Fruit fly (Drosophila melanogaster): ENCODE data around the gene CG9215.
A peak's percentile ranks its signal among the peaks of the same experiment; 100 is the strongest.

CG9215 gene

dm6 chrX:15591721-15592491, 9.2 kb upstream of the CG9215 start (continued):
- TF ChIP-seq nau (GFP tag; optimal IDR thresholded peaks at IDR 0.05) (no peak), CHES-1-like (GFP tag; optimal IDR thresholded peaks at IDR 0.05) (peak; percentile 13), CG4617 (GFP tag; optimal IDR thresholded peaks at IDR 0.05; ENCODE audit: borderline replicate concordance) (no peak), CG16863 (GFP tag; optimal IDR thresholded peaks at IDR 0.05) (peak; percentile 21), tin (GFP tag; optimal IDR thresholded peaks at IDR 0.05) (no peak), CG5245 (GFP tag; optimal IDR thresholded peaks at IDR 0.05) (no peak), Lim3 (GFP tag; IDR thresholded peaks at IDR 0.05) (no peak), fd64A (GFP tag; optimal IDR thresholded peaks at IDR 0.05) (no peak), trh (GFP tag; optimal IDR thresholded peaks at IDR 0.05) (no peak), CG8765 (GFP tag; IDR thresholded peaks at IDR 0.05) (no peak), Poxn (GFP tag; IDR thresholded peaks at IDR 0.05) (no peak), rib (GFP tag; IDR thresholded peaks at IDR 0.05) (no peak; the same call in 1 of the 2 replicates), CG6683 (GFP tag; optimal IDR thresholded peaks at IDR 0.05) (no peak), CG17359 (tag; optimal IDR thresholded peaks at IDR 0.05) (peak; percentile 58), pnt (GFP tag; optimal IDR thresholded peaks at IDR 0.05) (peak; percentile 31), CG12299 (tag; optimal IDR thresholded peaks at IDR 0.05) (no peak), al (GFP tag; IDR thresholded peaks at IDR 0.05) (no peak), CG3995 (GFP tag; optimal IDR thresholded peaks at IDR 0.05) (no peak), bab2 (GFP tag; optimal IDR thresholded peaks at IDR 0.05) (peak; percentile 4), dm (GFP tag; optimal IDR thresholded peaks at IDR 0.05) (no peak), unpg (GFP tag; optimal IDR thresholded peaks at IDR 0.05) (peak; percentile 58), CG18599 (GFP tag; optimal IDR thresholded peaks at IDR 0.05) (peak; percentile 60), gce (GFP tag; IDR thresholded peaks at IDR 0.05) (no peak), da (GFP tag; optimal IDR thresholded peaks at IDR 0.05) (no peak), Blimp-1 (GFP tag; optimal IDR thresholded peaks at IDR 0.05) (peak; percentile 38), aop (GFP tag; IDR thresholded peaks at IDR 0.05) (no peak), Doc2 (GFP tag; IDR thresholded peaks at IDR 0.05) (no peak), Eip74EF (GFP tag; optimal IDR thresholded peaks at IDR 0.05) (peak in 1 of 2 experiments; percentile 29), CG14860 (GFP tag; IDR thresholded peaks at IDR 0.05; ENCODE audit: partially characterized antibody) (no peak), CG6272 (GFP tag; IDR thresholded peaks at IDR 0.05) (peak; percentile 34; the same call in 1 of the 2 replicates), ERR (GFP tag; optimal IDR thresholded peaks at IDR 0.05) (no peak), CG11560 (tag; IDR thresholded peaks at IDR 0.05) (no peak), CG13296 (GFP tag; optimal IDR thresholded peaks at IDR 0.05) (peak; percentile 11), pan (optimal IDR thresholded peaks at IDR 0.05) (no peak), pan (GFP tag; optimal IDR thresholded peaks at IDR 0.05 in 1 of 2, IDR thresholded peaks at IDR 0.05 in 1 of 2) (no peak), TFAM (GFP tag; optimal IDR thresholded peaks at IDR 0.05) (no peak), ac (GFP tag; optimal IDR thresholded peaks at IDR 0.05) (no peak), grn (GFP tag; optimal IDR thresholded peaks at IDR 0.05) (no peak), CG13775 (GFP tag; optimal IDR thresholded peaks at IDR 0.05) (peak; percentile 36), Deaf1 (tag; optimal IDR thresholded peaks at IDR 0.05) (no peak), PHDP (tag; optimal IDR thresholded peaks at IDR 0.05) (peak; percentile 59), ind (GFP tag; optimal IDR thresholded peaks at IDR 0.05) (peak; percentile 33), CG9437 (GFP tag; optimal IDR thresholded peaks at IDR 0.05) (no peak), lilli (GFP tag; optimal IDR thresholded peaks at IDR 0.05) (peak; percentile 36), CG8281 (tag; optimal IDR thresholded peaks at IDR 0.05) (no peak), Taf1 (GFP tag; IDR thresholded peaks at IDR 0.05) (no peak), Aef1 (GFP tag; IDR thresholded peaks at IDR 0.05) (peak; percentile 46), CG10979 (tag; optimal IDR thresholded peaks at IDR 0.05) (peak; percentile 44), CG32767 (GFP tag; IDR thresholded peaks at IDR 0.05) (peak; percentile 27; the same call in 1 of the 2 replicates), bigmax (GFP tag; optimal IDR thresholded peaks at IDR 0.05) (no peak)

Data from whole organism, embryonic.